Worm (Caenorhabditis elegans) whole organism, L1 larva: ENCODE measurements around the gene best-12.
A peak's percentile ranks its signal among the peaks of the same experiment; 100 is the strongest.

ENCODE experiments used
- C16A3.4 ChIP-seq: fragments of 150-350 bp; optimal IDR thresholded peaks from 2 replicates; lab custom pipeline; 2014; ENCODE audit warnings: missing biosample characterization, missing genetic modification characterization
- F16B12.6 ChIP-seq: fragments of 150-350 bp; optimal IDR thresholded peaks from 2 replicates; lab custom pipeline; 2014; ENCODE audit warnings: missing biosample characterization, missing genetic modification characterization
- aha-1 ChIP-seq: fragments of 150-350 bp; optimal IDR thresholded peaks from 2 replicates; lab custom pipeline; 2014; ENCODE audit warnings: missing biosample characterization, missing genetic modification characterization
- alr-1 ChIP-seq: fragments of 200-800 bp; sonication (Bioruptor generic); optimal IDR thresholded peaks from 2 replicates; lab custom pipeline; 2018; ENCODE audit warnings: borderline replicate concordance, mild to moderate bottlenecking, missing genetic modification characterization, missing compliant biosample characterization
- blmp-1 ChIP-seq: fragments of 150-350 bp; optimal IDR thresholded peaks from 2 replicates; lab custom pipeline; 2014; ENCODE audit warnings: missing biosample characterization, missing genetic modification characterization
- ceh-63 ChIP-seq: fragments of 200-800 bp; sonication (Bioruptor generic); optimal IDR thresholded peaks from 2 replicates; lab custom pipeline; 2018; ENCODE audit warnings: mild to moderate bottlenecking, missing genetic modification characterization, missing compliant biosample characterization
- ceh-8 ChIP-seq: fragments of 200-800 bp; sonication (Bioruptor generic); optimal IDR thresholded peaks from 2 replicates; lab custom pipeline; 2018; ENCODE audit warnings: mild to moderate bottlenecking, missing genetic modification characterization, moderate library complexity, missing compliant biosample characterization
- ceh-82 ChIP-seq, 3 experiments: fragments of 150-350 bp in 1 of 3; sonication (generic microtip) in 2 of 3; optimal IDR thresholded peaks; 2 replicates each; lab custom pipeline; 2014 to 2017; ENCODE audit warnings: missing biosample characterization in 3 of 3, missing genetic modification characterization in 3 of 3
- dpl-1 ChIP-seq, 3 experiments: fragments of 150-350 bp in 2 of 3; sonication (generic microtip) in 1 of 3; optimal IDR thresholded peaks; 2 replicates each; lab custom pipeline; 2014 to 2017; ENCODE audit warnings: missing biosample characterization in 3 of 3, missing genetic modification characterization in 3 of 3, missing genetic modification reagents in 3 of 3
- efl-1 ChIP-seq, 4 experiments: fragments of 150-350 bp; optimal IDR thresholded peaks in 3 of 4; peaks in 1 of 4; 1 replicate in 1 of 4; 2 replicates in 3 of 4; lab custom pipeline; 2014; ENCODE audit warnings: missing biosample characterization in 2 of 4, missing genetic modification characterization in 2 of 4, missing genetic modification reagents in 2 of 4
- egl-13 ChIP-seq: sonication (generic microtip); optimal IDR thresholded peaks from 2 replicates; lab custom pipeline; 2016; ENCODE audit warnings: missing genotype, missing genetic modification reagents, missing genetic modification characterization, missing compliant biosample characterization
- egl-27 ChIP-seq, 2 experiments: fragments of 150-350 bp in 1 of 2; sonication (generic microtip); optimal IDR thresholded peaks; 3 replicates each; lab custom pipeline; 2017 to 2018; ENCODE audit warnings: missing biosample characterization in 2 of 2, missing genetic modification characterization in 2 of 2, missing genetic modification reagents in 2 of 2
- elt-2 ChIP-seq: sonication (generic microtip); optimal IDR thresholded peaks from 2 replicates; lab custom pipeline; 2016; ENCODE audit warnings: missing genetic modification characterization, mild to moderate bottlenecking, inconsistent platforms, missing compliant biosample characterization, missing genetic modification reagents
- fkh-10 ChIP-seq: sonication (generic microtip); optimal IDR thresholded peaks from 2 replicates; lab custom pipeline; 2017; ENCODE audit warnings: missing biosample characterization, missing genetic modification reagents, missing genetic modification characterization
- fkh-8 ChIP-seq: sonication (generic microtip); optimal IDR thresholded peaks from 2 replicates; lab custom pipeline; 2016; ENCODE audit warnings: mild to moderate bottlenecking, missing genetic modification characterization, missing compliant biosample characterization
- fos-1 ChIP-seq: fragments of 150-350 bp; optimal IDR thresholded peaks from 2 replicates; lab custom pipeline; 2014; ENCODE audit warnings: missing biosample characterization, missing genetic modification characterization
- hlh-17 ChIP-seq: fragments of 200-800 bp; sonication (Bioruptor generic); optimal IDR thresholded peaks from 2 replicates; lab custom pipeline; 2018; ENCODE audit warnings: missing genetic modification characterization, mild to moderate bottlenecking, missing compliant biosample characterization, moderate library complexity, borderline replicate concordance
- hlh-4 ChIP-seq: sonication (generic microtip); optimal IDR thresholded peaks from 2 replicates; lab custom pipeline; 2016; ENCODE audit warnings: mild to moderate bottlenecking, missing genetic modification characterization, missing compliant biosample characterization
- jun-1 ChIP-seq: fragments of 150-350 bp; optimal IDR thresholded peaks from 2 replicates; lab custom pipeline; 2014; ENCODE audit warnings: missing biosample characterization, missing genetic modification reagents, missing genetic modification characterization
- lin-14 ChIP-seq: fragments of 200-800 bp; sonication (Bioruptor generic); optimal IDR thresholded peaks from 2 replicates; lab custom pipeline; 2018; ENCODE audit warnings: mild to moderate bottlenecking, missing genetic modification characterization, moderate library complexity, missing compliant biosample characterization
- lin-35 ChIP-seq, 2 experiments: fragments of 150-350 bp; optimal IDR thresholded peaks; 2 replicates each; lab custom pipeline; 2014; ENCODE audit warnings: missing biosample characterization in 2 of 2, missing genetic modification characterization in 2 of 2, missing genetic modification reagents in 2 of 2
- lir-3 ChIP-seq: sonication (generic microtip); optimal IDR thresholded peaks from 2 replicates; lab custom pipeline; 2016; ENCODE audit warnings: mild to moderate bottlenecking, missing genetic modification characterization, moderate library complexity, missing compliant biosample characterization; ENCODE audit not compliant: poor library complexity
- mdl-1 ChIP-seq, 2 experiments: fragments of 150-350 bp; optimal IDR thresholded peaks; 2 replicates each; lab custom pipeline; 2014 to 2017; ENCODE audit warnings: missing biosample characterization in 2 of 2, missing genetic modification characterization in 2 of 2, inconsistent platforms in 1 of 2
- mep-1 ChIP-seq: fragments of 150-350 bp; optimal IDR thresholded peaks from 2 replicates; lab custom pipeline; 2014; ENCODE audit warnings: missing biosample characterization, missing genetic modification characterization
- nhr-12 ChIP-seq: sonication (generic microtip); optimal IDR thresholded peaks from 2 replicates; lab custom pipeline; 2017; ENCODE audit warnings: missing biosample characterization, missing genetic modification characterization
- nhr-20 ChIP-seq: sonication (generic microtip); optimal IDR thresholded peaks from 2 replicates; lab custom pipeline; 2016; ENCODE audit warnings: mild to moderate bottlenecking, missing genetic modification characterization, missing compliant biosample characterization
- nhr-237 ChIP-seq: fragments of 150-350 bp; optimal IDR thresholded peaks from 2 replicates; lab custom pipeline; 2014; ENCODE audit warnings: missing biosample characterization, missing genetic modification characterization
- nhr-71 ChIP-seq: sonication (generic microtip); optimal IDR thresholded peaks from 2 replicates; lab custom pipeline; 2016; ENCODE audit warnings: mild to moderate bottlenecking, missing genetic modification characterization, moderate library complexity, missing compliant biosample characterization
- nhr-76 ChIP-seq: sonication (generic microtip); optimal IDR thresholded peaks from 2 replicates; lab custom pipeline; 2017; ENCODE audit warnings: missing biosample characterization, missing genetic modification characterization
- nhr-84 ChIP-seq: sonication (generic microtip); optimal IDR thresholded peaks from 2 replicates; lab custom pipeline; 2017; ENCODE audit warnings: missing biosample characterization, missing genetic modification characterization
- nhr-90 ChIP-seq: sonication (generic microtip); optimal IDR thresholded peaks from 2 replicates; lab custom pipeline; 2016; ENCODE audit warnings: mild to moderate bottlenecking, missing genetic modification characterization, missing compliant biosample characterization; ENCODE audit not compliant: poor library complexity
- pax-3 ChIP-seq: fragments of 200-800 bp; sonication (Bioruptor generic); optimal IDR thresholded peaks from 2 replicates; lab custom pipeline; 2018; ENCODE audit warnings: mild to moderate bottlenecking, missing genetic modification characterization, moderate library complexity, missing compliant biosample characterization
- rnt-1 ChIP-seq: sonication (generic microtip); optimal IDR thresholded peaks from 2 replicates; lab custom pipeline; 2016; ENCODE audit warnings: mild to moderate bottlenecking, missing genetic modification characterization, moderate library complexity, missing compliant biosample characterization
- skn-1 ChIP-seq: fragments of 150-350 bp; optimal IDR thresholded peaks from 2 replicates; lab custom pipeline; 2014; ENCODE audit warnings: missing biosample characterization, missing genetic modification characterization
- snu-23 ChIP-seq: sonication (generic microtip); optimal IDR thresholded peaks from 2 replicates; lab custom pipeline; 2016; ENCODE audit warnings: missing genetic modification characterization, missing compliant biosample characterization
- sox-4 ChIP-seq: sonication (generic microtip); optimal IDR thresholded peaks from 2 replicates; lab custom pipeline; 2016; ENCODE audit warnings: missing genetic modification characterization, missing compliant biosample characterization
- swsn-7 ChIP-seq: sonication (generic microtip); optimal IDR thresholded peaks from 2 replicates; lab custom pipeline; 2016; ENCODE audit warnings: missing genetic modification characterization, missing compliant biosample characterization
- unc-62 ChIP-seq: fragments of 150-350 bp; optimal IDR thresholded peaks from 2 replicates; lab custom pipeline; 2014; ENCODE audit warnings: missing biosample characterization, missing genetic modification reagents, missing genetic modification characterization
- unc-86 ChIP-seq: sonication (generic microtip); optimal IDR thresholded peaks from 2 replicates; lab custom pipeline; 2016; ENCODE audit warnings: missing genetic modification characterization, missing compliant biosample characterization
- xbp-1 ChIP-seq: sonication (generic microtip); optimal IDR thresholded peaks from 2 replicates; lab custom pipeline; 2016; ENCODE audit warnings: missing genetic modification characterization, missing compliant biosample characterization
- zip-4 ChIP-seq: fragments of 200-800 bp; sonication (Bioruptor generic); optimal IDR thresholded peaks from 2 replicates; lab custom pipeline; 2018; ENCODE audit warnings: mild to moderate bottlenecking, missing genetic modification characterization, moderate library complexity, missing compliant biosample characterization
- ztf-11 ChIP-seq, 2 experiments: sonication (generic microtip); optimal IDR thresholded peaks; 2 replicates each; lab custom pipeline; 2016 to 2017; ENCODE audit warnings: missing genetic modification characterization in 2 of 2, missing biosample characterization in 1 of 2, missing compliant biosample characterization in 1 of 2

The best-12 gene

ce11 chrV:16009564-16009963 lies 39.7 kb upstream of the best-12 start, which contains the start of gene str-233:
TSS of gene str-233 (minus strand) at chrV:16009664.
- TF ChIP-seq fkh-10 (no peak), jun-1 (tag; lab: Kevin White, UChicago) (no peak), C16A3.4 (tag; lab: Kevin White, UChicago) (no peak), ztf-11 (tag; optimal IDR thresholded peaks at IDR 0.05; lab: Kevin White, UChicago) (no peak), egl-13 (no peak), nhr-76 (tag; lab: Kevin White, UChicago) (no peak), fos-1 (tag; lab: Kevin White, UChicago) (no peak), snu-23 (GFP tag; lab: Kevin White, UChicago) (no peak), rnt-1 (no peak), nhr-90 (tag; lab: Kevin White, UChicago) (no peak), xbp-1 (no peak), ceh-63 (GFP tag; lab: Kevin White, UChicago) (no peak), mep-1 (tag; lab: Kevin White, UChicago) (no peak), ceh-82 (tag; optimal IDR thresholded peaks at IDR 0.05; lab: Kevin White, UChicago) (no peak), skn-1 (tag; lab: Kevin White, UChicago) (no peak), swsn-7 (tag; lab: Kevin White, UChicago) (no peak), nhr-84 (no peak), lin-14 (GFP tag; lab: Kevin White, UChicago) (no peak), mdl-1 (tag; optimal IDR thresholded peaks at IDR 0.05; lab: Kevin White, UChicago) (no peak), sox-4 (tag; lab: Kevin White, UChicago) (no peak)
- TF ChIP-seq, all 84 proteins: peak for 0

ce11 chrV:16015652-16016051 lies 33.6 kb upstream of the best-12 start, which contains the start of gene str-232:
TSS of gene str-232 (minus strand) at chrV:16015752.
- no peak for TF ChIP-seq unc-62 (GFP tag; lab: Kevin White, UChicago)
- no peak for TF ChIP-seq fkh-8 (tag; lab: Kevin White, UChicago)
- TF ChIP-seq aha-1 (tag; lab: Kevin White, UChicago), result no peak
- no peak for TF ChIP-seq hlh-4 (tag; lab: Kevin White, UChicago)
- TF ChIP-seq nhr-237, result no peak
- TF ChIP-seq lir-3, result no peak
- TF ChIP-seq nhr-12 (tag; lab: Kevin White, UChicago), result no peak
- no peak for TF ChIP-seq F16B12.6 (tag; lab: Kevin White, UChicago)
- no peak for TF ChIP-seq elt-2
- no peak for TF ChIP-seq dpl-1 (GFP tag; optimal IDR thresholded peaks at IDR 0.05; lab: Kevin White, UChicago)

- no peak for TF ChIP-seq unc-62 (GFP tag; lab: Kevin White, UChicago)
- peak; percentile 66 for TF ChIP-seq ceh-8 (GFP tag; lab: Kevin White, UChicago)
- no peak for TF ChIP-seq unc-86 (tag; lab: Kevin White, UChicago)
- no peak for TF ChIP-seq pax-3 (tag; lab: Kevin White, UChicago)
- no peak for TF ChIP-seq lin-35 (GFP tag; optimal IDR thresholded peaks at IDR 0.05; lab: Kevin White, UChicago)
- TF ChIP-seq, all 84 proteins: peak for 1
These were observed 32.3 kb upstream of the best-12 start for ce11 chrV:16016977-16017376.

- TF ChIP-seq alr-1 (tag; lab: Kevin White, UChicago) (no peak), blmp-1 (tag; lab: Kevin White, UChicago) (no peak), egl-27 (tag; optimal IDR thresholded peaks at IDR 0.05; lab: Kevin White, UChicago) (no peak), nhr-20 (tag; lab: Kevin White, UChicago) (no peak), jun-1 (tag; lab: Kevin White, UChicago) (no peak), rnt-1 (no peak), C16A3.4 (tag; lab: Kevin White, UChicago) (no peak), zip-4 (GFP tag; lab: Kevin White, UChicago) (no peak), efl-1 (optimal IDR thresholded peaks at IDR 0.05; lab: Kevin White, UChicago) (no peak), efl-1 (GFP tag; optimal IDR thresholded peaks at IDR 0.05 in 1 of 2; lab: Kevin White, UChicago) (no peak), nhr-71 (no peak), hlh-17 (GFP tag; lab: Kevin White, UChicago) (no peak), ceh-8 (GFP tag; lab: Kevin White, UChicago) (no peak)
These were observed 31.6 kb upstream of the best-12 start, which contains the start of gene srx-43 for ce11 chrV:16017671-16018070. TSS of gene srx-43 (plus strand) at chrV:16017971.
